Worm (Caenorhabditis elegans) whole organism, mixed stage, embryonic: ENCODE results near the gene C01B10.6.

ENCODE experiments used
- bed-3 ChIP-seq: fragments of 200-800 bp; sonication (Bioruptor generic); optimal IDR thresholded peaks from 3 replicates; lab custom pipeline; 2018; ENCODE audit warnings: mild to moderate bottlenecking, missing genetic modification characterization, moderate library complexity, missing compliant biosample characterization
- blmp-1 ChIP-seq: fragments of 150-350 bp; optimal IDR thresholded peaks from 2 replicates; lab custom pipeline; 2014; ENCODE audit warnings: missing biosample characterization, missing genetic modification characterization
- elt-3 ChIP-seq: fragments of 150-350 bp; optimal IDR thresholded peaks from 2 replicates; lab custom pipeline; 2014; ENCODE audit warnings: missing biosample characterization, missing genetic modification characterization
- lsy-2 ChIP-seq: fragments of 150-350 bp; optimal IDR thresholded peaks from 2 replicates; lab custom pipeline; 2014; ENCODE audit warnings: missing biosample characterization, missing genetic modification characterization
- mab-5 ChIP-seq: fragments of 150-350 bp; optimal IDR thresholded peaks from 2 replicates; lab custom pipeline; 2014; ENCODE audit warnings: missing biosample characterization, missing genetic modification characterization
- nhr-12 ChIP-seq: fragments of 150-350 bp; optimal IDR thresholded peaks from 2 replicates; lab custom pipeline; 2014; ENCODE audit warnings: missing biosample characterization, missing genetic modification characterization
- nhr-2 ChIP-seq: fragments of 150-350 bp; optimal IDR thresholded peaks from 2 replicates; lab custom pipeline; 2014; ENCODE audit warnings: missing biosample characterization, missing genetic modification characterization
- unc-62 ChIP-seq: fragments of 150-350 bp; optimal IDR thresholded peaks from 2 replicates; lab custom pipeline; 2014; ENCODE audit warnings: missing biosample characterization, missing genetic modification reagents, missing genetic modification characterization
- ztf-11 ChIP-seq: fragments of 150-350 bp; optimal IDR thresholded peaks from 2 replicates; lab custom pipeline; 2014; ENCODE audit warnings: missing biosample characterization, missing genetic modification characterization

DNA sequence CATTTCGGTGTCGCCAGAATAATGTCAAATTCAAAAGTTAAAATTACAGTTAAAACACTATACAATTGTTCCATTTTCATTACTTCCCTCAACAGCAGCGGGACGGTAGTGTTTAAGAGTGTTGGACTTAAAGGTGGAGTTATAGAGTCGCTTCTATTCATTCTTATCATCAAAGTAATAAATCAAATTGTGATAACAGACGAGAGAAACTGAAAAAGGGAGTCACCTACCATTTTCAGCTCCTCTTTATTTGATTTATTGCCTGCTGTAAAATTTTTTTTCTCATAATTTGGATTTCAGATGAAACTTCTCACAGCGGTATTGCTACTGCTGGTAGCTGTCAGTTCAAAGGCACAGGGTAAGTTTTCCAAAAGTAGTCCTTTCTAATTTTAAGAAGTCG is at the start of gene C01B10.6:
- TF ChIP-seq elt-3 (no peak), ztf-11 (tag; lab: Kevin White, UChicago) (no peak), lsy-2 (tag; lab: Kevin White, UChicago) (no peak), blmp-1 (tag; lab: Kevin White, UChicago) (no peak), bed-3 (GFP tag; lab: Kevin White, UChicago) (no peak), mab-5 (no peak), unc-62 (GFP tag; lab: Kevin White, UChicago) (no peak), nhr-12 (tag; lab: Kevin White, UChicago) (no peak), nhr-2 (tag; lab: Kevin White, UChicago) (no peak)
